Worm (Caenorhabditis elegans) whole organism, late embryonic: ENCODE results near the gene Y43F8C.6.

Experiments used
- C08G9.2 ChIP-seq: sonication (generic microtip); optimal IDR thresholded peaks from 2 replicates; lab custom pipeline; 2016; ENCODE audit warnings: mild to moderate bottlenecking, missing genetic modification characterization, moderate library complexity, missing compliant biosample characterization
- K02D7.2 ChIP-seq: sonication (generic microtip); optimal IDR thresholded peaks from 2 replicates; lab custom pipeline; 2017; ENCODE audit warnings: mild to moderate bottlenecking, missing genetic modification characterization, missing compliant biosample characterization
- K09A11.1 ChIP-seq: sonication (generic microtip); optimal IDR thresholded peaks from 2 replicates; lab custom pipeline; 2017; ENCODE audit warnings: antibody characterized with exemption, mild to moderate bottlenecking, missing genetic modification characterization, missing compliant biosample characterization; ENCODE audit not compliant: insufficient read depth
- T23F11.4 ChIP-seq: fragments of 200-800 bp; sonication (Bioruptor generic); optimal IDR thresholded peaks from 2 replicates; lab custom pipeline; 2018; ENCODE audit warnings: mild to moderate bottlenecking, missing genetic modification characterization, missing compliant biosample characterization
- ama-1 ChIP-seq: fragments of 150-350 bp; optimal IDR thresholded peaks from 2 replicates; lab custom pipeline; 2014
- ceh-18 ChIP-seq: sonication (generic microtip); optimal IDR thresholded peaks from 2 replicates; lab custom pipeline; 2016; ENCODE audit warnings: missing genetic modification characterization, missing compliant biosample characterization
- ceh-19 ChIP-seq: fragments of 200-800 bp; sonication (Bioruptor generic); optimal IDR thresholded peaks from 2 replicates; lab custom pipeline; 2018; ENCODE audit warnings: mild to moderate bottlenecking, missing genetic modification characterization, missing compliant biosample characterization
- ceh-2 ChIP-seq: sonication (generic microtip); optimal IDR thresholded peaks from 2 replicates; lab custom pipeline; 2016; ENCODE audit warnings: missing genotype, missing genetic modification characterization, missing compliant biosample characterization
- ceh-31 ChIP-seq: sonication (generic microtip); optimal IDR thresholded peaks from 2 replicates; lab custom pipeline; 2016; ENCODE audit warnings: missing genetic modification characterization, missing compliant biosample characterization
- ceh-34 ChIP-seq: sonication (generic microtip); optimal IDR thresholded peaks from 2 replicates; lab custom pipeline; 2016; ENCODE audit warnings: mild to moderate bottlenecking, missing genetic modification characterization, missing compliant biosample characterization
- ceh-45 ChIP-seq: fragments of 200-800 bp; sonication (Bioruptor generic); IDR thresholded peaks from 2 replicates; pipeline ENCODE4 v1.3.6; 2022; ENCODE audit warnings: missing genetic modification reagents, missing genetic modification characterization, missing compliant biosample characterization
- ceh-48 ChIP-seq: sonication (generic microtip); optimal IDR thresholded peaks from 2 replicates; lab custom pipeline; 2016; ENCODE audit warnings: missing genetic modification characterization, inconsistent platforms, missing compliant biosample characterization
- ceh-6 ChIP-seq: fragments of 200-800 bp; sonication (Bioruptor generic); optimal IDR thresholded peaks from 2 replicates; lab custom pipeline; 2018; ENCODE audit warnings: mild to moderate bottlenecking, missing genetic modification characterization, missing compliant biosample characterization
- che-1 ChIP-seq: sonication (generic microtip); optimal IDR thresholded peaks from 2 replicates; lab custom pipeline; 2016; ENCODE audit warnings: mild to moderate bottlenecking, missing genetic modification characterization, missing compliant biosample characterization
- dve-1 ChIP-seq: sonication (generic microtip); optimal IDR thresholded peaks from 2 replicates; lab custom pipeline; 2017; ENCODE audit warnings: antibody characterized with exemption, mild to moderate bottlenecking, missing genetic modification characterization, missing compliant biosample characterization
- elt-2 ChIP-seq: sonication (generic microtip); optimal IDR thresholded peaks from 2 replicates; lab custom pipeline; 2016; ENCODE audit warnings: missing genetic modification reagents, missing genetic modification characterization, missing compliant biosample characterization
- fax-1 ChIP-seq: sonication (generic microtip); optimal IDR thresholded peaks from 2 replicates; lab custom pipeline; 2016; ENCODE audit warnings: missing genotype, missing genetic modification characterization, missing compliant biosample characterization
- fkh-10 ChIP-seq: fragments of 150-350 bp; optimal IDR thresholded peaks from 2 replicates; lab custom pipeline; 2014; ENCODE audit warnings: missing biosample characterization, missing genetic modification reagents, missing genetic modification characterization
- hlh-13 ChIP-seq: fragments of 200-800 bp; sonication (Bioruptor generic); optimal IDR thresholded peaks from 2 replicates; lab custom pipeline; 2018; ENCODE audit warnings: mild to moderate bottlenecking, missing genetic modification characterization, missing compliant biosample characterization
- hlh-30 ChIP-seq: sonication (generic microtip); optimal IDR thresholded peaks from 2 replicates; lab custom pipeline; 2017; ENCODE audit warnings: antibody characterized with exemption, missing genetic modification characterization, missing compliant biosample characterization; ENCODE audit not compliant: insufficient read depth
- nfya-1 ChIP-seq: sonication (generic microtip); optimal IDR thresholded peaks from 2 replicates; lab custom pipeline; 2017; ENCODE audit warnings: missing genetic modification characterization, mild to moderate bottlenecking, missing compliant biosample characterization, antibody characterized with exemption, moderate library complexity
- nhr-11 ChIP-seq: fragments of 150-350 bp; optimal IDR thresholded peaks from 2 replicates; lab custom pipeline; 2014; ENCODE audit warnings: missing biosample characterization, missing genetic modification characterization
- nhr-232 ChIP-seq: sonication (generic microtip); optimal IDR thresholded peaks from 2 replicates; lab custom pipeline; 2016; ENCODE audit warnings: missing genetic modification characterization, missing compliant biosample characterization
- pax-1 ChIP-seq: fragments of 150-350 bp; optimal IDR thresholded peaks from 2 replicates; lab custom pipeline; 2014; ENCODE audit warnings: missing biosample characterization, missing genetic modification characterization
- pqm-1 ChIP-seq: sonication (generic microtip); optimal IDR thresholded peaks from 2 replicates; lab custom pipeline; 2016; ENCODE audit warnings: missing genetic modification characterization, missing compliant biosample characterization
- pros-1 ChIP-seq: fragments of 150-350 bp; optimal IDR thresholded peaks from 2 replicates; lab custom pipeline; 2014; ENCODE audit warnings: missing biosample characterization, missing genetic modification reagents, missing genetic modification characterization
- rnt-1 ChIP-seq: sonication (generic microtip); optimal IDR thresholded peaks from 2 replicates; lab custom pipeline; 2016; ENCODE audit warnings: missing genetic modification characterization, missing compliant biosample characterization
- sox-4 ChIP-seq: sonication (generic microtip); optimal IDR thresholded peaks from 2 replicates; lab custom pipeline; 2017; ENCODE audit warnings: mild to moderate bottlenecking, missing genetic modification characterization, inconsistent platforms, missing compliant biosample characterization
- syd-9 ChIP-seq: sonication (generic microtip); optimal IDR thresholded peaks from 2 replicates; lab custom pipeline; 2016; ENCODE audit warnings: mild to moderate bottlenecking, missing genetic modification characterization, moderate library complexity, missing compliant biosample characterization
- tbx-2 ChIP-seq: sonication (generic microtip); optimal IDR thresholded peaks from 2 replicates; lab custom pipeline; 2016; ENCODE audit warnings: missing genetic modification characterization, missing compliant biosample characterization
- tbx-7 ChIP-seq: sonication (generic microtip); optimal IDR thresholded peaks from 2 replicates; lab custom pipeline; 2016; ENCODE audit warnings: missing genotype, missing genetic modification characterization, missing compliant biosample characterization
- unc-3 ChIP-seq, 2 experiments: fragments of 200-800 bp in 1 of 2; sonication (Bioruptor generic) in 1 of 2; sonication (generic microtip) in 1 of 2; conservative IDR thresholded peaks in 1 of 2; optimal IDR thresholded peaks in 1 of 2; 2 replicates each; pipeline versions ENCODE4 v1.3.6 to Lab custom; 2016 to 2022; ENCODE audit warnings: missing compliant biosample characterization in 2 of 2, missing genetic modification characterization in 2 of 2, missing genetic modification reagents in 1 of 2
- unc-42 ChIP-seq: sonication (generic microtip); optimal IDR thresholded peaks from 2 replicates; lab custom pipeline; 2016; ENCODE audit warnings: missing genotype, missing genetic modification characterization, missing compliant biosample characterization
- unc-55 ChIP-seq: sonication (generic microtip); optimal IDR thresholded peaks from 2 replicates; lab custom pipeline; 2017; ENCODE audit warnings: missing biosample characterization, missing genetic modification reagents, missing genetic modification characterization
- unc-86 ChIP-seq: sonication (generic microtip); optimal IDR thresholded peaks from 2 replicates; lab custom pipeline; 2016; ENCODE audit warnings: missing genetic modification characterization, missing compliant biosample characterization
- ztf-16 ChIP-seq: sonication (generic microtip); optimal IDR thresholded peaks from 2 replicates; lab custom pipeline; 2017; ENCODE audit warnings: missing genetic modification characterization, missing compliant biosample characterization

The Y43F8C.6 gene

DNA sequence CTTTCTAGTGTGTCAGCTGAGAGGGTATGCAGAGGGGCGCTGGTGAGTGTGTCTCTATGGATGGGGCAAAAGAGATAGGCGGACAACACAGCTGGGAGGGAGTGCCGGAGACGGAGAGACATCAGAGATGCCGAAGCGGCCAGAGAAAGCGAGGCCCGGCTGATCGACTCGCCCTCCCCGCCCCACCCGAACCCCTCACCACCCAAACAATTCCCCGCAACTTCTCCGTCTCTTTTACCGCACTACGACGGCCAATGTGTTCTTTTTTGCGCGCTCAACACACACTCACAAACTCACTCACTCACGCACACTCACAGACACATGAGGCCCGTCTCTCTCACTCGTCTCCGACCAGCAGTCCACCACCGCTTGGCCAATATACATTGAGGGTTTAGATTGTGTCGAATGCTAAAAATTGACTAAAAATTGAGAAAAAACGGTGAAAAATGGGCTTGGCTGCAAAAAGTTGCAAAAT, 18.2 kb downstream of the Y43F8C.6 start, which contains the start of gene Y43F8C.3:
Gene Y43F8C.3, minus strand, starts transcription at position 187 of the 475 bp plus-strand sequence.
- TF ChIP-seq dve-1 (tag; lab: Kevin White, UChicago): peak; percentile 44
- no peak for TF ChIP-seq unc-42 (tag; lab: Kevin White, UChicago)
- TF ChIP-seq syd-9 (tag; lab: Kevin White, UChicago): peak; percentile 12
- TF ChIP-seq ama-1 (lab: Kevin White, UChicago): no peak
- TF ChIP-seq ceh-34 (tag; lab: Kevin White, UChicago): peak; percentile 3
- no peak for TF ChIP-seq C08G9.2 (tag; lab: Kevin White, UChicago)
- peak; percentile 49 for TF ChIP-seq che-1 (tag; lab: Kevin White, UChicago)
- TF ChIP-seq fax-1: no peak
- TF ChIP-seq unc-55: peak; percentile 26
- no peak for TF ChIP-seq rnt-1
- TF ChIP-seq unc-3 (GFP tag; conservative IDR thresholded peaks at IDR 0.05; lab: Robert Waterston, UW): no peak
- peak; percentile 5 for TF ChIP-seq unc-3 (tag; optimal IDR thresholded peaks at IDR 0.05; lab: Kevin White, UChicago)
- peak; percentile 10 for TF ChIP-seq tbx-2 (tag; lab: Kevin White, UChicago)
- peak; percentile 17 for TF ChIP-seq T23F11.4 (GFP tag; lab: Kevin White, UChicago)
- TF ChIP-seq ceh-19 (GFP tag; lab: Kevin White, UChicago): peak; percentile 72
- TF ChIP-seq ceh-45 (GFP tag; lab: Robert Waterston, UW): no peak
- peak; percentile 21 for TF ChIP-seq hlh-13 (GFP tag; lab: Kevin White, UChicago)
- TF ChIP-seq ztf-16: peak; percentile 20
- peak; percentile 13 for TF ChIP-seq ceh-31 (tag; lab: Kevin White, UChicago)
- no peak for TF ChIP-seq pax-1 (tag; lab: Kevin White, UChicago)
- TF ChIP-seq elt-2 (tag; lab: Kevin White, UChicago): peak; percentile 41
- TF ChIP-seq nhr-11 (tag; lab: Kevin White, UChicago): no peak
- TF ChIP-seq nfya-1: peak; percentile 82
- peak; percentile 29 for TF ChIP-seq unc-86 (tag; lab: Kevin White, UChicago)
- peak; percentile 46 for TF ChIP-seq hlh-30 (tag; lab: Kevin White, UChicago)
- TF ChIP-seq K09A11.1 (tag; lab: Kevin White, UChicago): peak; percentile 51
- peak; percentile 50 for TF ChIP-seq ceh-6
- TF ChIP-seq fkh-10 (GFP tag; lab: Kevin White, UChicago): no peak
- no peak for TF ChIP-seq nhr-232
- TF ChIP-seq ceh-18 (tag; lab: Kevin White, UChicago): peak; percentile 51
- TF ChIP-seq ceh-2 (tag; lab: Kevin White, UChicago): no peak
- TF ChIP-seq tbx-7 (tag; lab: Kevin White, UChicago): no peak

DNA sequence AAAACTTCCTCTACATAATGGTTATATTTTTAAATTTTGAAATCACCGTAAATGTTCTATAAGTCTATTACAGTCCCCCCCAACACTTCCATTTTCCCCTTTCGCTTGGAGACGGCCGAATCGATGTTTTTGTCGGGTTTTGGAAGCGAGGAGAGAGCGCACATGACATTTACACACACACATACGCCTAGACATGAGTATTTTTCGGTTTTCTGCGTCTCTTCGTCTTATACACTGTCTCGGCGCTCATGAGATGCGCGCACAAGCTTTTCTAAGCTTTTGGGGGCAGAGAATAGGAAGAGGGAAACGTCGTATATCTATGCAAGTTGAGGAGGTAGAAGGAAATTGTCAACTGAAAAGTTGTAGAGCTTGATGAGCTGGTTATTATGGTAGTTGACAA, 20.6 kb downstream of the Y43F8C.6 start:
- TF ChIP-seq nfya-1 (peak; percentile 30), ceh-48 (tag; lab: Kevin White, UChicago) (no peak), K02D7.2 (tag; lab: Kevin White, UChicago) (no peak), hlh-30 (tag; lab: Kevin White, UChicago) (peak; percentile 78)

DNA sequence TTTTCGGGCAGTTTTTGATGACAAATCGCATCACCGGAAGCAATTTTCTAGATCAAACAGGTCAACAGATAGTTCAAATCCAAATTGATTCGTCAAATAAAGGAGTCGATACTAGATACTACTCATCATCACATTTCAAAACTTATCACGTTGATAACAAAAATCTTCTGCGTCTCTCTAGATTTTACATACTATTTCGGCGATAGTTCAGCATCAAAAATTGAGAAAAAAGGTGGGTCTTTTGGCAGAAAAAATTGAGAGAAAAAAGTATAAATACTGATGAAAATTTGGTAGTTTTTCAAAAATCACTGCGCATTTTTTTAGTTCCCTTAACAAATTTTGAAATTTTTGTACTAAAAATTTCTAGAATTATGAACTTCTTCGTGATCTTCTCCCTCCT, 27.5 kb downstream of the Y43F8C.6 start, which contains the start of gene nlp-26:
Gene nlp-26, plus strand, starts transcription at position 301 of the 400 bp plus-strand sequence.
- TF ChIP-seq sox-4 (tag; lab: Kevin White, UChicago) (no peak), pqm-1 (tag; lab: Kevin White, UChicago) (no peak), pros-1 (tag; lab: Kevin White, UChicago) (no peak), K09A11.1 (tag; lab: Kevin White, UChicago) (no peak), ceh-18 (tag; lab: Kevin White, UChicago) (no peak)
